Fruit fly (Drosophila melanogaster) Kc167 (cell line): ENCODE data around the gene Cpr67Fa1.

Experiments used
- Myc ChIP-seq: fragments of >200 bp; optimal IDR thresholded peaks from 2 replicates; lab custom pipeline; 2017; ENCODE audit warnings: missing external identifiers
- Sin3A ChIP-seq: fragments of >200 bp; optimal IDR thresholded peaks from 2 replicates; lab custom pipeline; 2018; ENCODE audit warnings: missing external identifiers
- h ChIP-seq: fragments of >200 bp; optimal IDR thresholded peaks from 3 replicates; lab custom pipeline; 2018; ENCODE audit warnings: missing external identifiers
- insv ChIP-seq: fragments of >200 bp; optimal IDR thresholded peaks from 3 replicates; lab custom pipeline; 2018; ENCODE audit warnings: missing external identifiers
- psq ChIP-seq: fragments of >200 bp; optimal IDR thresholded peaks from 2 replicates; lab custom pipeline; 2017; ENCODE audit warnings: missing external identifiers
- ttk ChIP-seq: sonication (Bioruptor generic); optimal IDR thresholded peaks from 2 replicates; lab custom pipeline; 2017; ENCODE audit warnings: missing external identifiers

The Cpr67Fa1 gene

DNA sequence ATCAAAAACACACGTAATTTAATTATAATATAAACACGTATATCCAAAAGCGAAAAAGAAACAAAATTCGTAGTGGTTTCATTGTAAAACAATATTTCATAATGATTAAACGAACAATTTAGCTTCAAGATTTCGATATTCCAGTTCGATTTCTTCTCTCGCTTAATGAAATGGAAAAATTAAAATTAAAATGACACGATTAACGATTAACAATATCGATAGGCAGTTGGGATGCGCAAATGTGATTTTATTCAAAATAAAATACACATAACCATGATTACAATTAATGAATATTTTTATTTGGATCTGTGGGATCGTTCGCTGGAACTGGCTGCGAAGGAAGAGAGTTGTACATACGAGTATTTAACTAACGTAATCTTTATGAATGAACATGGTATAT lies 13.8 kb upstream of the Cpr67Fa1 start:
- TF ChIP-seq psq (lab: Kevin White, UChicago) (no peak), Myc (no peak), h (lab: Kevin White, UChicago) (no peak), Sin3A (lab: Kevin White, UChicago) (no peak), insv (lab: Kevin White, UChicago) (no peak), ttk (lab: Kevin White, UChicago) (no peak)

DNA sequence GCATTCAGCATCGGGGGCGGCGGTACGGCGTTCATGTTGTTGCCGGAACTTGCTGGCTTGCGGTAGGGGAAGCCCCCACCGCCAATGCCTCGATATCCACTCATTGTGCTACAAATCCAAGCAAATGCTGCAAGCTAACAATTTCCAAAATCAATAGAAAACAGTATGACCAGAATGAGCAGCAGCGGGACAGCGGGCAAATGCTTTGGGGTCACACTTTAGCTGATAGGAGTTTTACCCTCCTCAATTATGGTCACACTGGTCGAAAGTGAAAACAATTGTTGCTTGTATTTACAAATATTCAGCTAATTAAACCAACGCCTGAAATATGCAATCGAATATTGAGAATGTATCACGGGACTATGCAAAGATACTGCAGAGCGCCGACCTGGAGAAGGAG lies 10.9 kb upstream of the Cpr67Fa1 start, which contains the start of the genes CG6418 and Blos4:
Gene CG6418, minus strand, starts transcription at position 196 of the 400 bp plus-strand sequence.
Gene Blos4, plus strand, starts transcription at position 244 of the 400 bp plus-strand sequence.
- TF ChIP-seq ttk (lab: Kevin White, UChicago), result no peak
- no peak for TF ChIP-seq Sin3A (lab: Kevin White, UChicago)
- no peak for TF ChIP-seq Myc
- TF ChIP-seq psq (lab: Kevin White, UChicago), result no peak
- no peak for TF ChIP-seq insv (lab: Kevin White, UChicago)
- no peak for TF ChIP-seq h (lab: Kevin White, UChicago)

dm6 chr3L:10882336-10883040 lies 7.3 kb upstream of the Cpr67Fa1 start, which contains the start of the genes CG6409 and galla-2:
CG6409 (minus strand) TSS chr3L:10882386.
galla-2 (plus strand) TSS chr3L:10882890.
- TF ChIP-seq psq (lab: Kevin White, UChicago) (no peak), h (lab: Kevin White, UChicago) (no peak)

dm6 chr3L:10885711-10886272 lies 4.0 kb upstream of the Cpr67Fa1 start:
- TF ChIP-seq h (lab: Kevin White, UChicago), result no peak
- TF ChIP-seq psq (lab: Kevin White, UChicago), result no peak
- no peak for TF ChIP-seq Sin3A (lab: Kevin White, UChicago)
- no peak for TF ChIP-seq ttk (lab: Kevin White, UChicago)
- no peak for TF ChIP-seq insv (lab: Kevin White, UChicago)
- no peak for TF ChIP-seq Myc

dm6 chr3L:10886371-10886770 lies 3.4 kb upstream of the Cpr67Fa1 start, which contains the start of gene OXA1L:
OXA1L (minus strand) TSS chr3L:10886471.
- TF ChIP-seq insv (lab: Kevin White, UChicago), result no peak
- TF ChIP-seq psq (lab: Kevin White, UChicago), result no peak
- TF ChIP-seq h (lab: Kevin White, UChicago), result no peak
- TF ChIP-seq ttk (lab: Kevin White, UChicago), result no peak
- no peak for TF ChIP-seq Myc
- no peak for TF ChIP-seq Sin3A (lab: Kevin White, UChicago)

DNA sequence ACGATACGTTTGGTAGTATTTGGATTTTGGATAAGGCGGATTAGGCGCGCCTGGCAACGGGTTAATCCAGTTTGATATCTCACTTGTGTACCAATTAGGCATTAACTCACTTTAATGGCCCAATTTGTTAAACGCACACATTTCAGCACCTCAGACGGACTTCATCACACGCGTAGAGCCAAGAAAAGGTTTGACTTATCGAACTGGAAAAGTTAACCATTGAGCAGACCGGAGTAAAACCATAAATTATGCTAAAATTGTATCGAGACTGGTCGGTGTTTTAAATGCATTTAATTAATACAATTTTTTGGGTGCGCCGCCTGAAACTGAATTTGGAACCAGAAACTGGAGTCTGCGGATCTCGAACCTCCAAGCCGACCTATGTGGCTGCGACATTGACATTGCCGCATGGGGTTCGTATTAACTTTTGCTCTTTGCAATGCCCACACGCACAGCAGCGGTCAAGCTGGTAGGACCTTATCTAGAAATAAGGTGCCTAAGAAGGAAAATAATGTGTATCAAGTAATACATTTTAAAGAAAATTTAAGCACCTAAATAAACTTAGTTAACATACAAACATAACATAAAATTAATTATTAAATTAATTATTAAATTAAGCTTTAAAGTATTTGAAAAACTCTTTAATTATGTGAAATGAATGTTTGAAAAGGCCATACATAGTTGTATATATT lies 644 bp upstream of the Cpr67Fa1 start:
- no peak for TF ChIP-seq h (lab: Kevin White, UChicago)
- no peak for TF ChIP-seq psq (lab: Kevin White, UChicago)
- no peak for TF ChIP-seq insv (lab: Kevin White, UChicago)
- TF ChIP-seq ttk (lab: Kevin White, UChicago), result no peak
- no peak for TF ChIP-seq Sin3A (lab: Kevin White, UChicago)
- TF ChIP-seq Myc, result no peak

dm6 chr3L:10891414-10891813 lies 1.6 kb downstream of the Cpr67Fa1 start, which contains the start of gene Cpr67Fa2:
Cpr67Fa2 (plus strand) TSS chr3L:10891714.
- TF ChIP-seq psq (lab: Kevin White, UChicago), result no peak

DNA sequence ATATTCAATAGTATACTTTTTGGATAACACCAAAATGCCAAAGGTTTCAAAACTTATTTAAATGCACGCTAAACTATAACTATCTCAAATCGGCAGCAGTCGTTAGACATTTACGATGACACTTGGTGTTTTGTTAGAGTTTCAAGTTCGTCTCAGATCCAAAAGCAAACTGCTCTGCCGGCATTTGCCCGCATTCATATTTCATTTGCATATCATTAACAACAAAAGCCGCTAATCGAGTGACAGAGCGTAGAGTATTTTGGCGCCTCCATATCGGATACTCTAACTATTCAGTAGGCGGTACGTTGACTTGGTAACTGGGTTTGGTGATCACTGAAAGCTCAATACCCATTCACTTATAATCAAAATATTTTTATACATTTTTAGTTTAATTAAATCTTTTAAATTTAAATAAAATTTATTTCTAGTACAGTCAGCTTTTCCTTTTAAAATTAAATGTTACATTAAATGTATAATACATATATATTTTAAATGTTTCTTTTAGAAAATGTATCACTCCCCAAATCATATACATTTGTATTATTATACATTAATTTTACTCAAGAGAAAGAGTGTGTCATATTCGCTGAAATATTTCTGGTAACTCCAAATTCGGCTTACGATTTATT lies 3.5 kb downstream of the Cpr67Fa1 start:
- no peak for TF ChIP-seq insv (lab: Kevin White, UChicago)
- TF ChIP-seq Myc, result no peak
- no peak for TF ChIP-seq h (lab: Kevin White, UChicago)
- TF ChIP-seq Sin3A (lab: Kevin White, UChicago), result no peak
- TF ChIP-seq ttk (lab: Kevin White, UChicago), result no peak
- no peak for TF ChIP-seq psq (lab: Kevin White, UChicago)

- TF ChIP-seq insv (lab: Kevin White, UChicago) (no peak), Sin3A (lab: Kevin White, UChicago) (no peak), Myc (no peak), psq (lab: Kevin White, UChicago) (no peak), ttk (lab: Kevin White, UChicago) (no peak), h (lab: Kevin White, UChicago) (no peak)
Measured at dm6 chr3L:10894159-10894558, 4.4 kb downstream of the Cpr67Fa1 start, which contains the start of gene Cpr67Fb. Cpr67Fb (plus strand) TSS chr3L:10894173.

DNA sequence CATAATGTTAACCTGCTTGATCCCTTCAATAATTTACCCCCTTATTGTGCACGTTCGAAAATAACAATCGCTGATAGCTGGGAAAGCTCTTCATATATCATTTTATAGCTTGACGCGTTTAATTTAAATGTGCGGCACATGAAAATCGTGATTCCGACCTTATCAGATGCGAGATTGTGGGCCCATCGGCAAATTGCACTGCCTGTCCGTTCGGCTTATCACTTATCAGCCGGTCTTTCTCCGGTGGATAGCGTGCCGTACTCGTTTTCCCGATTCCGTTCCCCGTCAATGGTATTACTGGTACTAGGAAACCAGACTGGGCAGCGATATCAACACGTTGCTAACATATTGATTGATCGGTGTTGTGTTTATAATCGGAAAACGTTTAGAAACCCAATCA lies 7.1 kb downstream of the Cpr67Fa1 start:
- TF ChIP-seq Myc, result no peak
- TF ChIP-seq ttk (lab: Kevin White, UChicago), result no peak
- no peak for TF ChIP-seq Sin3A (lab: Kevin White, UChicago)
- TF ChIP-seq psq (lab: Kevin White, UChicago), result no peak
- no peak for TF ChIP-seq insv (lab: Kevin White, UChicago)
- TF ChIP-seq h (lab: Kevin White, UChicago), result no peak

DNA sequence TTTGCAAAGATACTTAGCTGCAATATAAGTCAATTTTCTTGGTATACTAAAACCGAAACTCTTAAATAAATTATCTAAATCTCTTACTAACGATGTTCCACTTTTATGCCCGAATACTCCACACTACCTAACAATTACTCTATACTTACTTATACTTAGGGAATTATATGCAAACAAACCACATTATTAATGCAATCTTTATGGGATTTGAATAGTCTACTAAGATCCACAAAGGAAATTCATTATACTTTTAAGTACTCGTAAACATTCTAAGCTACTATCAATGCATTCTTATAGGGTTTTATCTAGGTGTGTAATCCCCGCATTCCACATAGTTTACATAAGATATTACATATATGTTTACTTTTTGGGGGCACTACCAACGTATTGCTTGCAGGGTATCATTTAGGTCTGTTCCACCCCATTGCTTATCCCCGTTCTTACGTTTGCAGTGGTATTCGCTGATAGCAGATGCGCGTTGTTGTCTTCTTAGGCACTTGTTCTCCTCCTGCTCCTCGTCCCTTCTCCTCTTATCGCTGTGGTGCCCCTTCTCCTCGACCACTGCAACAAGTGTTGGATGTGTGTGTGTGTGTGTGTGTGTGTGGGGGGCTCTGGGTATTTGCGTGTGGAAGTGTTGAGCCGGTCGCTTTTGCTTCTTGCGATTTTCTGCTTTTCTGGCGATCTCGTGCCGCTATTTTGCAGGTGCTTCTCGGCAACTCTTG lies 7.9 kb downstream of the Cpr67Fa1 start:
- TF ChIP-seq Myc (no peak), insv (lab: Kevin White, UChicago) (no peak), ttk (lab: Kevin White, UChicago) (no peak)
